Worm (Caenorhabditis elegans) whole organism, L1 larva: ENCODE data around the gene rme-1.

Source experiments
- fos-1 ChIP-seq: fragments of 150-350 bp; optimal IDR thresholded peaks from 2 replicates; lab custom pipeline; 2014; ENCODE audit warnings: missing biosample characterization, missing genetic modification characterization
- pax-3 ChIP-seq: fragments of 200-800 bp; sonication (Bioruptor generic); optimal IDR thresholded peaks from 2 replicates; lab custom pipeline; 2018; ENCODE audit warnings: mild to moderate bottlenecking, missing genetic modification characterization, moderate library complexity, missing compliant biosample characterization
- ztf-11 ChIP-seq, 2 experiments: sonication (generic microtip); optimal IDR thresholded peaks; 2 replicates each; lab custom pipeline; 2016 to 2017; ENCODE audit warnings: missing genetic modification characterization in 2 of 2, missing biosample characterization in 1 of 2, missing compliant biosample characterization in 1 of 2

DNA sequence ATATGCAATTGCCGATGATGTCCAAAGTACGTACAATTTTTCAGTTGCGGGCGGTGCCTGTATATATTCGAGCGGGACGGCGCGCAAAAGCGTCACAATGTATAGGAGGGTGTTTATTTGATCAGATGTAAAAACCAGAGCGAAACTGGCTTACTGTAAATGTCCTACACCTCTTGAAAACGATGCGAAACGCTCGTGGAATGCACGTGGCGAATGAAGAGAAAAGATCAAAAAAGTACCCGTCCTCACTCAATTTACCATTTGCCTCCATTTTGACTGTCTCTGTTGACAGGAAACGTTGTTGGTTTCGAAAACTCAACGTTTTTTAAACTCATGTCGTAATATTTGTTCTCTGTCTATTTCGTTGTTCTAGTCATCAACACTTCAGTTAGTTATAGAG is 32.0 kb downstream of the rme-1 start:
- no peak for TF ChIP-seq fos-1 (tag; lab: Kevin White, UChicago)
- TF ChIP-seq pax-3 = no peak
- TF ChIP-seq ztf-11 (tag; optimal IDR thresholded peaks at IDR 0.05; lab: Kevin White, UChicago) = no peak
